Fruit fly (Drosophila melanogaster): ENCODE data around the gene Gr64e.

Gr64e gene

DNA sequence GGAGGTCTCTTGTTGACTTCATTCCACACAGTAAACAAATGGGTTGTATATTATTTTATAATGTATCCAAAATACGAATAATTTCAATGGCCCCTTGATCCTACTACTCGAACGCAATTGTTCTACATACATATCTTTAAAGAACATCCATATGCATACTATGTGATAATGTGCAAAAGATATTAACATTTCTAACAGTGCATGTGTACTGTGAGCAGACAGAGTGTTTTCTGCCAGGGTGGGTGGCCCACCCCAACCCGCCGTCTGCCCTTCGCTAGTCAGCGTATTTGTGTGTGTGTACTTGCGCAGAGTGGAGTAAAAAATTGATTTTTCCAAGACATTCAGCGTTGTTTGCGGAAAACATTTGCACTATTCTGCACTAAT, 39.0 kb downstream of the Gr64e start (continued):
- TF ChIP-seq pnt (GFP tag; optimal IDR thresholded peaks at IDR 0.05) (peak; percentile 20), inv (GFP tag; IDR thresholded peaks at IDR 0.05; ENCODE audit: partially characterized antibody) (no peak), fru (optimal IDR thresholded peaks at IDR 0.05) (no peak), CG4617 (GFP tag; optimal IDR thresholded peaks at IDR 0.05; ENCODE audit: borderline replicate concordance) (no peak), CG4730 (GFP tag; IDR thresholded peaks at IDR 0.05) (peak; percentile 26; the same call in 1 of the 2 replicates), Xbp1 (GFP tag; optimal IDR thresholded peaks at IDR 0.05) (peak; percentile 64), Stat92E (GFP tag; optimal IDR thresholded peaks at IDR 0.05) (no peak), CG10274 (GFP tag; optimal IDR thresholded peaks at IDR 0.05) (no peak), dati (GFP tag; IDR thresholded peaks at IDR 0.05) (peak; percentile 58; the same call in 1 of the 2 replicates), CG7556 (GFP tag; optimal IDR thresholded peaks at IDR 0.05) (peak; percentile 46), Sry-β (GFP tag; optimal IDR thresholded peaks at IDR 0.05) (no peak), ash1 (GFP tag; optimal IDR thresholded peaks at IDR 0.05) (no peak), Nf-YA (GFP tag; IDR thresholded peaks at IDR 0.05) (0 out of 2 replicates have a peak, but pooled peaks have one; percentile 8), CG9876 (GFP tag; optimal IDR thresholded peaks at IDR 0.05) (peak; percentile 8), amos (GFP tag; IDR thresholded peaks at IDR 0.05; ENCODE audit: partially characterized antibody) (no peak), CG32532 (GFP tag; IDR thresholded peaks at IDR 0.05) (peak; percentile 79), CG16863 (GFP tag; optimal IDR thresholded peaks at IDR 0.05) (no peak), her (GFP tag; optimal IDR thresholded peaks at IDR 0.05) (no peak), sr (GFP tag; IDR thresholded peaks at IDR 0.05) (peak; percentile 34; the same call in 1 of the 3 replicates), Hr3 (GFP tag; optimal IDR thresholded peaks at IDR 0.05) (no peak), ind (GFP tag; optimal IDR thresholded peaks at IDR 0.05) (peak; percentile 68), CG8089 (GFP tag; optimal IDR thresholded peaks at IDR 0.05) (no peak), nmo (GFP tag; optimal IDR thresholded peaks at IDR 0.05) (no peak), BtbVII (GFP tag; optimal IDR thresholded peaks at IDR 0.05) (no peak), tup (GFP tag; optimal IDR thresholded peaks at IDR 0.05) (peak; percentile 33), odd (GFP tag; optimal IDR thresholded peaks at IDR 0.05) (no peak), HLH3B (GFP tag; IDR thresholded peaks at IDR 0.05) (peak; percentile 82), CG3407 (GFP tag; optimal IDR thresholded peaks at IDR 0.05) (no peak), CG6683 (GFP tag; optimal IDR thresholded peaks at IDR 0.05) (peak; percentile 7), CG12391 (tag; optimal IDR thresholded peaks at IDR 0.05) (peak; percentile 55), CTCF (GFP tag; optimal IDR thresholded peaks at IDR 0.05) (no peak), run (tag; optimal IDR thresholded peaks at IDR 0.05) (no peak), CG17829 (tag; optimal IDR thresholded peaks at IDR 0.05) (no peak), CG1647 (GFP tag; optimal IDR thresholded peaks at IDR 0.05) (peak; percentile 7), Jarid2 (GFP tag; optimal IDR thresholded peaks at IDR 0.05) (no peak), ato (GFP tag; IDR thresholded peaks at IDR 0.05; ENCODE audit: partially characterized antibody) (no peak), YL-1 (GFP tag; optimal IDR thresholded peaks at IDR 0.05) (no peak), CG11456 (GFP tag; IDR thresholded peaks at IDR 0.05) (peak; percentile 79), CG15011 (GFP tag; optimal IDR thresholded peaks at IDR 0.05) (no peak), CG10565 (GFP tag; optimal IDR thresholded peaks at IDR 0.05) (no peak), MESR4 (GFP tag; optimal IDR thresholded peaks at IDR 0.05) (no peak), pum (GFP tag; optimal IDR thresholded peaks at IDR 0.05) (no peak), Side (GFP tag; optimal IDR thresholded peaks at IDR 0.05) (peak; percentile 45), sisA (GFP tag; IDR thresholded peaks at IDR 0.05) (peak; percentile 82), CG15269 (tag; optimal IDR thresholded peaks at IDR 0.05) (peak; percentile 20), Dref (GFP tag; IDR thresholded peaks at IDR 0.05) (no peak), Atf6 (GFP tag; IDR thresholded peaks at IDR 0.05) (peak; percentile 74), D19A (tag; optimal IDR thresholded peaks at IDR 0.05) (no peak), CG12219 (GFP tag; optimal IDR thresholded peaks at IDR 0.05) (peak; percentile 67), Chrac-16 (GFP tag; optimal IDR thresholded peaks at IDR 0.05) (peak; percentile 12), CG10321 (GFP tag; IDR thresholded peaks at IDR 0.05) (0 out of 2 replicates have a peak, but pooled peaks have one; percentile 18), CG5180 (GFP tag; optimal IDR thresholded peaks at IDR 0.05) (no peak)

Data from whole organism, embryonic.